Worm (Caenorhabditis elegans) whole organism, L3 larva: ENCODE data around the gene cest-12.

Experiments
- R02D3.7 ChIP-seq: fragments of 150-350 bp; optimal IDR thresholded peaks from 2 replicates; lab custom pipeline; 2014; ENCODE audit warnings: missing biosample characterization, missing genetic modification characterization
- ama-1 ChIP-seq: fragments of 150-350 bp; optimal IDR thresholded peaks from 2 replicates; lab custom pipeline; 2018
- ceh-16 ChIP-seq: sonication (generic microtip); optimal IDR thresholded peaks from 2 replicates; lab custom pipeline; 2017; ENCODE audit warnings: missing biosample characterization, missing genetic modification characterization
- egl-27 ChIP-seq: sonication (generic microtip); optimal IDR thresholded peaks from 4 replicates; lab custom pipeline; 2017; ENCODE audit warnings: missing biosample characterization, missing genetic modification reagents, missing genetic modification characterization
- fos-1 ChIP-seq: fragments of 150-350 bp; optimal IDR thresholded peaks from 2 replicates; lab custom pipeline; 2014; ENCODE audit warnings: missing biosample characterization, missing genetic modification characterization
- lsy-12 ChIP-seq: sonication (generic microtip); optimal IDR thresholded peaks from 2 replicates; lab custom pipeline; 2016; ENCODE audit warnings: mild to moderate bottlenecking, missing genetic modification characterization, missing compliant biosample characterization
- mdl-1 ChIP-seq: fragments of 150-350 bp; optimal IDR thresholded peaks from 2 replicates; lab custom pipeline; 2014; ENCODE audit warnings: missing biosample characterization, missing genetic modification characterization
- nfya-1 ChIP-seq: sonication (generic microtip); optimal IDR thresholded peaks from 2 replicates; lab custom pipeline; 2017; ENCODE audit warnings: missing genetic modification characterization, mild to moderate bottlenecking, missing compliant biosample characterization, antibody characterized with exemption, moderate library complexity; ENCODE audit not compliant: insufficient read depth
- nhr-237 ChIP-seq: fragments of 150-350 bp; optimal IDR thresholded peaks from 2 replicates; lab custom pipeline; 2014; ENCODE audit warnings: missing biosample characterization, missing genetic modification characterization
- nhr-43 ChIP-seq: sonication (generic microtip); optimal IDR thresholded peaks from 2 replicates; lab custom pipeline; 2016; ENCODE audit warnings: mild to moderate bottlenecking, missing genetic modification characterization, missing compliant biosample characterization; ENCODE audit not compliant: poor library complexity, severe bottlenecking
- nhr-77 ChIP-seq: fragments of 150-350 bp; optimal IDR thresholded peaks from 2 replicates; lab custom pipeline; 2014; ENCODE audit warnings: missing biosample characterization, missing genetic modification characterization
- pqm-1 ChIP-seq: fragments of 150-350 bp; optimal IDR thresholded peaks from 2 replicates; lab custom pipeline; 2017; ENCODE audit warnings: missing biosample characterization, missing genetic modification characterization, inconsistent platforms
- sea-2 ChIP-seq: fragments of 150-350 bp; sonication (generic microtip); optimal IDR thresholded peaks from 4 replicates; lab custom pipeline; 2014; ENCODE audit warnings: missing biosample characterization, missing genetic modification reagents, missing genetic modification characterization
- zag-1 ChIP-seq: fragments of 150-350 bp; optimal IDR thresholded peaks from 2 replicates; lab custom pipeline; 2014; ENCODE audit warnings: missing biosample characterization, missing genetic modification characterization

DNA sequence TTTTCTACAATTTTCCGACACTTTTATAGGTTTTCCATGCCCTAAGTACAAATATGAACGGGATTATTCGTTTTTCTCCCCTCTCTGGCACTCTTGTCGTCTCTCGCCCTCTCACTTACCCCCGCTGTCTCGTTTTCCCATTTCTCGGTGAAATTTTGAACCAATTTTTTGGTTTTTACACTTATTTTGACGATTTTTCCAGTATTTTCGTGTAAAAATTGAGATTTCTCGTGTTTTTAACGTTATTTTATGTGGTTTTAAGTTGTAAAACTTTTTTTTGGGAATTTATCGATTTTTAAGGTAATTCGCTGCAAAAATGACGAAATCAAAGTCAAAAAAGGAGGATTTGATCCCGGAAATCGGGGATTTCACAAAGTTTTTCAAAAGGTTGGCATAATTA lies 45.3 kb upstream of the cest-12 start, which contains the start of gene Y75B8A.7:
- TF ChIP-seq fos-1 (tag; lab: Kevin White, UChicago) (no peak), ceh-16 (tag; lab: Kevin White, UChicago) (no peak), nhr-237 (tag; lab: Kevin White, UChicago) (no peak), nhr-43 (tag; lab: Kevin White, UChicago) (no peak), lsy-12 (tag; lab: Kevin White, UChicago) (no peak), nfya-1 (tag; lab: Kevin White, UChicago) (no peak), pqm-1 (tag; lab: Kevin White, UChicago) (no peak), egl-27 (tag; lab: Kevin White, UChicago) (no peak), sea-2 (no peak), R02D3.7 (tag; lab: Kevin White, UChicago) (no peak), mdl-1 (tag; lab: Kevin White, UChicago) (no peak), nhr-77 (tag; lab: Kevin White, UChicago) (no peak), ama-1 (lab: Kevin White, UChicago) (no peak), zag-1 (tag; lab: Kevin White, UChicago) (no peak)
